Worm (Caenorhabditis elegans): Measurements from ENCODE around the gene nspb-10.

The nspb-10 gene

DNA sequence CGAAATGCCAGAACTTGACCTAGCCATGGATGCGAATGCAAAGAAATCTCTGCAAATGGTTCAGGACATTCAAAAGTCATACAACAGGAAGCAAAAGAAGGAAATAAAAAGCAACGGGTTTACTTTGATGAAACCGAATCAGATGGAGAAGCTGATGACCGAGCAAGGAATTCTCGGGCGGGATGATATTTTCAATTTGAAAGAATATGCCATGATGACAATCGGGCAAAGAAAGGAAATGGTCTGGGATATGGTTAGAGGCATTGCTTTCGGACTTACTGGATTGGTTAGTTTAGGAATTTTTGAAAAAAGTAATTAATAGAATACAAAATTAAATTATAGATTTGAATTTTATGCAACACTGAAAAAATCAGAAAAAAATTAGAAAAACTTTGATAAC, 32.7 kb upstream of the nspb-10 start:
- TF ChIP-seq lin-39 (tag; optimal IDR thresholded peaks at IDR 0.05) (no peak), snu-23 (GFP tag; optimal IDR thresholded peaks at IDR 0.05) (no peak), xbp-1 (tag; optimal IDR thresholded peaks at IDR 0.05) (no peak), mab-9 (GFP tag; IDR thresholded peaks at IDR 0.05) (no peak), tbx-2 (tag; optimal IDR thresholded peaks at IDR 0.05) (no peak), fkh-8 (tag; optimal IDR thresholded peaks at IDR 0.05) (no peak), nhr-90 (tag; optimal IDR thresholded peaks at IDR 0.05; ENCODE audit: poor library complexity) (no peak), ztf-11 (tag; optimal IDR thresholded peaks at IDR 0.05) (no peak), rnt-1 (tag; optimal IDR thresholded peaks at IDR 0.05) (no peak), sup-37 (GFP tag; optimal IDR thresholded peaks at IDR 0.05) (no peak), skn-1 (tag; optimal IDR thresholded peaks at IDR 0.05) (no peak), ceh-8 (GFP tag; optimal IDR thresholded peaks at IDR 0.05) (no peak), lin-15B (tag; optimal IDR thresholded peaks at IDR 0.05) (no peak)

DNA sequence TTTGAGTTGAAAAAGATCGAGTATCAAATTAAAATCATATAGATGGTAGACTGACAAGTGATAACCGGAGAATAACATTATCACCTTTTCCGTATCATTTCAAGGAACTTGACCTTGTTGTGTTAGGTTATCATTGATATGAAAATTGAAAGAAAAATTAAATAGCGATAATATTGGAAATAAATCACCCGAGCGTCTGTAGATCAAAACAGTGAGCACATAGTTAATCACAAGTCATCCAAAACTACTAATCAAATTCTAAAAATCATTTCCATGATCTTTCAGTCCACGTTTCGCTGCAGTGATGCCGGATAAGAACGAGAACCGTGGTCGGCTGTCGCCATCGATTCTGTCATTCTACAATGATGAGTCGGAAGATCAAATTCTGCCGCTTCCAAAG, 31.7 kb upstream of the nspb-10 start:
- TF ChIP-seq lin-13 (GFP tag; optimal IDR thresholded peaks at IDR 0.05) (no peak), nhr-85 (tag) (peak; percentile 50), nhr-11 (tag; optimal IDR thresholded peaks at IDR 0.05) (no peak), elt-3 (tag; optimal IDR thresholded peaks at IDR 0.05) (peak in 1 of 6 experiments; percentile 13)

DNA sequence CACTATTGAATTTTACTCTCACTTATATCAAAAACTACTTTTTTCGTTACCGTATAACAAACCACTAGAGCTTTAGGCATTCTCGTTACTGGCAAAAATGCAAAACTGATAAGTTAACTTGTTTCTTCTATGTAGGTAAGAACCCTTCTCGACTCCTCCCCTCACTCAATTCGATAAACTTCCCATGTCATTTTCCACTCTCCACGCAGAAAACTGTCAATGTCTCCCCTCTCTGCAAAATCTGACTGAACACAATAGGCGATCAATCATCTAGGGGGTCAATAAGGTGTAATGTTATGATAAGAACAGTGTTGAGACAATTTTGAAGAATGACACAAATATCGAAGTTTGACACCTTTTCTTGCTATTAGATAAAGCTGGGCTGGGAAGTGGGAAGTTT, 30.7 kb upstream of the nspb-10 start:
- peak; percentile 29 for TF ChIP-seq nhr-85 (tag)
- peak in 2 of 6 experiments; percentile 6 to 12 for TF ChIP-seq elt-3 (tag; optimal IDR thresholded peaks at IDR 0.05)
- peak; percentile 11 for TF ChIP-seq blmp-1 (tag; optimal IDR thresholded peaks at IDR 0.05)
- no peak for TF ChIP-seq C04F5.9 (tag; optimal IDR thresholded peaks at IDR 0.05)
- 0 out of 2 replicates have a peak, but pooled peaks have one; percentile 32 for TF ChIP-seq mab-9 (GFP tag; IDR thresholded peaks at IDR 0.05)
- TF ChIP-seq nhr-237 (tag; optimal IDR thresholded peaks at IDR 0.05), result no peak
- TF ChIP-seq sox-4 (tag; optimal IDR thresholded peaks at IDR 0.05), result no peak

DNA sequence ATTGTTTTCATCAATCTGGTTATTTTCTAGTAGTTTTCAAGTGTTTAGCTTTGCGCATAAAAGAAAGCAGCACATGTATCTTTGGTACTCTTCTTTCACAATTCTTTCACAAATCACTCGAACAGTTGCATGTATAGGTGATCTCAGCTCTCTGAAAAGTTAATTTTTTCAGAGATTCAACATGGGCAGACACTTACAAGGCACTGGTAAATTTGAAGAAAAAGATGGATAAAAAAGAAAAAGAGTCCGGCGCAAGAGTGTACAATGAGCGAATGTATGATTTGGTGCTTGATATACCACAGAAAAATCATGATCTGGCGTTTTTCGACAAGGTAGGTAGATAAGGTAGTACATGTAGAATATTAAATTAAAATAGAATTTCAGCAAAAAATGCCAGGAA, 30.1 kb upstream of the nspb-10 start:
- TF ChIP-seq fkh-10 (GFP tag; optimal IDR thresholded peaks at IDR 0.05), result no peak
- TF ChIP-seq unc-130 (tag; optimal IDR thresholded peaks at IDR 0.05), result no peak
- TF ChIP-seq unc-98 (GFP tag; IDR thresholded peaks at IDR 0.05), result no peak
- no peak for TF ChIP-seq snpc-4 (tag; optimal IDR thresholded peaks at IDR 0.05)
- TF ChIP-seq snu-23 (GFP tag; optimal IDR thresholded peaks at IDR 0.05), result no peak
- TF ChIP-seq aly-2 (tag; optimal IDR thresholded peaks at IDR 0.05), result no peak
- no peak for TF ChIP-seq C04F5.9 (tag; optimal IDR thresholded peaks at IDR 0.05)
- TF ChIP-seq unc-30 (tag; optimal IDR thresholded peaks at IDR 0.05), result no peak
- no peak for TF ChIP-seq mab-9 (GFP tag; IDR thresholded peaks at IDR 0.05)
- no peak for TF ChIP-seq mdl-1 (tag; optimal IDR thresholded peaks at IDR 0.05)
- TF ChIP-seq lir-3 (tag; optimal IDR thresholded peaks at IDR 0.05; ENCODE audit: poor library complexity), result no peak
- no peak for TF ChIP-seq grh-1 (GFP tag; IDR thresholded peaks at IDR 0.05)
- TF ChIP-seq ama-1 (optimal IDR thresholded peaks at IDR 0.05), result no peak

DNA sequence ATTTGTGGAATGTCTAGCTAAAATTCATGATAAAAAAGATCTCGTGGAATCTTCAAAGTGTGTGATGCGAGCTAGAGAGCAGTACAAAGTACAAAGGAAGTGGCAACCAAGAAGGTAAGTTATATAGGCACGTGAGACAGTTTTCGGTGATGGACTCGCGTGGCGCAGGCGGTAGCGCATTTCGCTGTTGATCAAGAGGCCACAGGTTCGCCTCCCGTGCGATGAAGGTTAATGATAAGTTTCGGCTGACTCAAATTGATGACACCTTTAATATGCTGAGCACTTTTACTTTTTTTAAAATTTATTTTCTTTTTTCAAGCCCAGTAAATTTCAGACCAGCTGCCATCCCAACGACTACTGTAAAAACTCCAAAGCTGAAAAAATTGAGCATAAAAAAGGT, 28.9 kb upstream of the nspb-10 start:
- no peak for TF ChIP-seq ceh-88 (GFP tag; IDR thresholded peaks at IDR 0.05)
- TF ChIP-seq nhr-28 (tag; optimal IDR thresholded peaks at IDR 0.05), result no peak
- no peak for TF ChIP-seq egl-27 (tag; optimal IDR thresholded peaks at IDR 0.05)
- no peak for TF ChIP-seq aly-2 (tag; optimal IDR thresholded peaks at IDR 0.05)
- no peak for TF ChIP-seq xbp-1 (tag; optimal IDR thresholded peaks at IDR 0.05)
- TF ChIP-seq lir-3 (tag; optimal IDR thresholded peaks at IDR 0.05; ENCODE audit: poor library complexity), result no peak
- no peak for TF ChIP-seq nhr-237 (tag; optimal IDR thresholded peaks at IDR 0.05)
- no peak for TF ChIP-seq blmp-1 (tag; optimal IDR thresholded peaks at IDR 0.05)
- no peak for TF ChIP-seq unc-30 (tag; optimal IDR thresholded peaks at IDR 0.05)
- TF ChIP-seq hpl-2 (GFP tag; optimal IDR thresholded peaks at IDR 0.05), result no peak
- peak; percentile 28 for TF ChIP-seq nhr-20 (tag; optimal IDR thresholded peaks at IDR 0.05)
- no peak for TF ChIP-seq skn-1 (tag; optimal IDR thresholded peaks at IDR 0.05)
- no peak for TF ChIP-seq ama-1 (optimal IDR thresholded peaks at IDR 0.05)
- no peak for TF ChIP-seq irx-1 (tag; optimal IDR thresholded peaks at IDR 0.05)
- no peak for TF ChIP-seq alr-1 (tag; optimal IDR thresholded peaks at IDR 0.05; ENCODE audit: borderline replicate concordance)
- no peak for TF ChIP-seq lin-39 (tag; optimal IDR thresholded peaks at IDR 0.05)
- peak; percentile 70 for TF ChIP-seq nhr-85 (tag)
- TF ChIP-seq jun-1 (tag; optimal IDR thresholded peaks at IDR 0.05), result no peak
- no peak for TF ChIP-seq ceh-82 (tag; optimal IDR thresholded peaks at IDR 0.05)
- no peak for TF ChIP-seq Y116A8C.19 (tag; optimal IDR thresholded peaks at IDR 0.05; ENCODE audit: borderline replicate concordance)
- TF ChIP-seq fos-1 (tag; optimal IDR thresholded peaks at IDR 0.05), result no peak
- TF ChIP-seq lin-13 (GFP tag; optimal IDR thresholded peaks at IDR 0.05), result no peak
- TF ChIP-seq vab-15 (tag; optimal IDR thresholded peaks at IDR 0.05), result no peak
- no peak for TF ChIP-seq fkh-4 (tag; optimal IDR thresholded peaks at IDR 0.05; ENCODE audit: borderline replicate concordance)
- TF ChIP-seq ces-1 (GFP tag; optimal IDR thresholded peaks at IDR 0.05), result no peak

Measured in whole organism, L1 larva.